Worm (Caenorhabditis elegans): ENCODE measurements around the gene gld-3.

ce11 chrII:7151969-7152631 is 19.7 kb downstream of the gld-3 start, which contains the start of gene fust-1:
- TF ChIP-seq him-1 (tag; optimal IDR thresholded peaks at IDR 0.05) (peak; percentile 86), dao-5 (tag; optimal IDR thresholded peaks at IDR 0.05) (no peak), W03F9.2 (tag; optimal IDR thresholded peaks at IDR 0.05) (peak; percentile 97)

All from whole organism, L4/young adult.